Worm (Caenorhabditis elegans): ENCODE measurements around the gene aly-2.

aly-2 gene

ce11 chrIV:9108631-9109030 is 38.6 kb upstream of the aly-2 start, which contains the start of gene aly-1:
TSS of gene aly-1 (plus strand) at chrIV:9108931.
- TF ChIP-seq nhr-23 (tag; optimal IDR thresholded peaks at IDR 0.05) (no peak), ceh-16 (tag; optimal IDR thresholded peaks at IDR 0.05) (no peak), unc-39 (tag; optimal IDR thresholded peaks at IDR 0.05) (no peak), nhr-43 (tag; optimal IDR thresholded peaks at IDR 0.05; ENCODE audit: poor library complexity, severe bottlenecking) (no peak), pha-4 (tag; optimal IDR thresholded peaks at IDR 0.05) (no peak), lsy-12 (tag; optimal IDR thresholded peaks at IDR 0.05) (no peak), nhr-237 (tag; optimal IDR thresholded peaks at IDR 0.05) (no peak), nfya-1 (tag; optimal IDR thresholded peaks at IDR 0.05; ENCODE audit: insufficient read depth) (no peak), jun-1 (tag; optimal IDR thresholded peaks at IDR 0.05) (no peak), ama-1 (optimal IDR thresholded peaks at IDR 0.05) (no peak), daf-12 (tag; optimal IDR thresholded peaks at IDR 0.05) (no peak)

- TF ChIP-seq pqm-1 (tag; optimal IDR thresholded peaks at IDR 0.05) (peak; percentile 45), mml-1 (tag; optimal IDR thresholded peaks at IDR 0.05) (no peak), ceh-28 (tag; optimal IDR thresholded peaks at IDR 0.05) (no peak), elt-3 (tag; optimal IDR thresholded peaks at IDR 0.05) (peak in 2 of 3 experiments; percentile 20 to 65), ama-1 (optimal IDR thresholded peaks at IDR 0.05) (no peak), egl-27 (tag; optimal IDR thresholded peaks at IDR 0.05) (no peak), snpc-4 (tag; optimal IDR thresholded peaks at IDR 0.05) (no peak), elt-2 (tag; optimal IDR thresholded peaks at IDR 0.05) (peak; percentile 71), nhr-43 (tag; optimal IDR thresholded peaks at IDR 0.05; ENCODE audit: poor library complexity, severe bottlenecking) (peak; percentile 58)
Measured at ce11 chrIV:9112019-9112418, 35.2 kb upstream of the aly-2 start.

ce11 chrIV:9114078-9114477 is 33.2 kb upstream of the aly-2 start:
- TF ChIP-seq pha-4 (tag; optimal IDR thresholded peaks at IDR 0.05) (peak; percentile 53), ceh-9 (tag; optimal IDR thresholded peaks at IDR 0.05) (no peak), ceh-28 (tag; optimal IDR thresholded peaks at IDR 0.05) (no peak), nhr-11 (tag; optimal IDR thresholded peaks at IDR 0.05) (no peak), lin-39 (tag; optimal IDR thresholded peaks at IDR 0.05) (no peak), zag-1 (tag; optimal IDR thresholded peaks at IDR 0.05) (no peak), nhr-12 (tag; optimal IDR thresholded peaks at IDR 0.05) (no peak), ZK546.5 (tag; optimal IDR thresholded peaks at IDR 0.05) (no peak), ceh-82 (tag; optimal IDR thresholded peaks at IDR 0.05) (no peak)

- TF ChIP-seq elt-2 (tag; optimal IDR thresholded peaks at IDR 0.05) (peak; percentile 66), nhr-237 (tag; optimal IDR thresholded peaks at IDR 0.05) (no peak), pha-4 (tag; optimal IDR thresholded peaks at IDR 0.05) (peak; percentile 35), R02D3.7 (tag; optimal IDR thresholded peaks at IDR 0.05) (no peak), snpc-4 (tag; optimal IDR thresholded peaks at IDR 0.05) (no peak), nhr-67 (tag; optimal IDR thresholded peaks at IDR 0.05) (no peak), skn-1 (tag; optimal IDR thresholded peaks at IDR 0.05) (no peak), mdl-1 (tag; optimal IDR thresholded peaks at IDR 0.05) (no peak), zag-1 (tag; optimal IDR thresholded peaks at IDR 0.05) (no peak)
Measured at ce11 chrIV:9116452-9116851, 30.8 kb upstream of the aly-2 start.

- TF ChIP-seq nhr-28 (tag; optimal IDR thresholded peaks at IDR 0.05), result no peak
- no peak for TF ChIP-seq daf-12 (tag; optimal IDR thresholded peaks at IDR 0.05)
- no peak for TF ChIP-seq nhr-77 (tag; optimal IDR thresholded peaks at IDR 0.05)
- TF ChIP-seq ceh-28 (tag; optimal IDR thresholded peaks at IDR 0.05), result no peak
- no peak for TF ChIP-seq R02D3.7 (tag; optimal IDR thresholded peaks at IDR 0.05)
- no peak for TF ChIP-seq nhr-25 (tag; optimal IDR thresholded peaks at IDR 0.05)
- no peak for TF ChIP-seq elt-3 (tag; optimal IDR thresholded peaks at IDR 0.05)
- no peak for TF ChIP-seq pha-4 (tag; optimal IDR thresholded peaks at IDR 0.05)
- no peak for TF ChIP-seq egl-27 (tag; optimal IDR thresholded peaks at IDR 0.05)
- TF ChIP-seq snpc-4 (tag; optimal IDR thresholded peaks at IDR 0.05), result no peak
- TF ChIP-seq sea-2 (GFP tag; optimal IDR thresholded peaks at IDR 0.05), result no peak
- TF ChIP-seq eor-1 (tag; optimal IDR thresholded peaks at IDR 0.05), result no peak
- TF ChIP-seq ZK546.5 (tag; optimal IDR thresholded peaks at IDR 0.05), result no peak
- no peak for TF ChIP-seq skn-1 (tag; optimal IDR thresholded peaks at IDR 0.05)
Measured at ce11 chrIV:9117700-9118099, 29.6 kb upstream of the aly-2 start.
